Worm (Caenorhabditis elegans) whole organism, late embryonic: Measurements from ENCODE around the gene R160.14.

Experiments used
- C38D4.7 ChIP-seq: fragments of 200-800 bp; sonication (Bioruptor generic); optimal IDR thresholded peaks from 2 replicates; lab custom pipeline; 2018; ENCODE audit warnings: mild to moderate bottlenecking, missing genetic modification characterization, moderate library complexity, missing compliant biosample characterization
- F13H6.1 ChIP-seq: sonication (generic microtip); optimal IDR thresholded peaks from 2 replicates; lab custom pipeline; 2016; ENCODE audit warnings: missing genetic modification characterization, missing compliant biosample characterization
- K02D7.2 ChIP-seq: sonication (generic microtip); optimal IDR thresholded peaks from 2 replicates; lab custom pipeline; 2017; ENCODE audit warnings: mild to moderate bottlenecking, missing genetic modification characterization, missing compliant biosample characterization
- K09A11.1 ChIP-seq: sonication (generic microtip); optimal IDR thresholded peaks from 2 replicates; lab custom pipeline; 2017; ENCODE audit warnings: antibody characterized with exemption, mild to moderate bottlenecking, missing genetic modification characterization, missing compliant biosample characterization; ENCODE audit not compliant: insufficient read depth
- T23F11.4 ChIP-seq: fragments of 200-800 bp; sonication (Bioruptor generic); optimal IDR thresholded peaks from 2 replicates; lab custom pipeline; 2018; ENCODE audit warnings: mild to moderate bottlenecking, missing genetic modification characterization, missing compliant biosample characterization
- Y22D7AL.16 ChIP-seq: sonication (generic microtip); optimal IDR thresholded peaks from 2 replicates; lab custom pipeline; 2016; ENCODE audit warnings: missing genetic modification characterization, missing compliant biosample characterization
- ahr-1 ChIP-seq: sonication (generic microtip); optimal IDR thresholded peaks from 2 replicates; lab custom pipeline; 2016; ENCODE audit warnings: missing genetic modification characterization, missing compliant biosample characterization
- ama-1 ChIP-seq: fragments of 150-350 bp; optimal IDR thresholded peaks from 2 replicates; lab custom pipeline; 2014
- ceh-18 ChIP-seq: sonication (generic microtip); optimal IDR thresholded peaks from 2 replicates; lab custom pipeline; 2016; ENCODE audit warnings: missing genetic modification characterization, missing compliant biosample characterization
- ceh-19 ChIP-seq: fragments of 200-800 bp; sonication (Bioruptor generic); optimal IDR thresholded peaks from 2 replicates; lab custom pipeline; 2018; ENCODE audit warnings: mild to moderate bottlenecking, missing genetic modification characterization, missing compliant biosample characterization
- ceh-2 ChIP-seq: sonication (generic microtip); optimal IDR thresholded peaks from 2 replicates; lab custom pipeline; 2016; ENCODE audit warnings: missing genotype, missing genetic modification characterization, missing compliant biosample characterization
- ceh-24 ChIP-seq: sonication (generic microtip); optimal IDR thresholded peaks from 2 replicates; lab custom pipeline; 2016; ENCODE audit warnings: mild to moderate bottlenecking, missing genetic modification characterization, missing compliant biosample characterization
- ceh-30 ChIP-seq: fragments of 150-350 bp; optimal IDR thresholded peaks from 2 replicates; lab custom pipeline; 2014; ENCODE audit warnings: missing biosample characterization, missing genetic modification characterization
- ceh-31 ChIP-seq: sonication (generic microtip); optimal IDR thresholded peaks from 2 replicates; lab custom pipeline; 2016; ENCODE audit warnings: missing genetic modification characterization, missing compliant biosample characterization
- ceh-34 ChIP-seq: sonication (generic microtip); optimal IDR thresholded peaks from 2 replicates; lab custom pipeline; 2016; ENCODE audit warnings: mild to moderate bottlenecking, missing genetic modification characterization, missing compliant biosample characterization
- ceh-45 ChIP-seq: fragments of 200-800 bp; sonication (Bioruptor generic); IDR thresholded peaks from 2 replicates; pipeline ENCODE4 v1.3.6; 2022; ENCODE audit warnings: missing genetic modification reagents, missing genetic modification characterization, missing compliant biosample characterization
- ceh-48 ChIP-seq: sonication (generic microtip); optimal IDR thresholded peaks from 2 replicates; lab custom pipeline; 2016; ENCODE audit warnings: missing genetic modification characterization, inconsistent platforms, missing compliant biosample characterization
- ceh-9 ChIP-seq: sonication (generic microtip); optimal IDR thresholded peaks from 2 replicates; lab custom pipeline; 2016; ENCODE audit warnings: mild to moderate bottlenecking, missing genetic modification characterization, inconsistent platforms, missing compliant biosample characterization
- che-1 ChIP-seq: sonication (generic microtip); optimal IDR thresholded peaks from 2 replicates; lab custom pipeline; 2016; ENCODE audit warnings: mild to moderate bottlenecking, missing genetic modification characterization, missing compliant biosample characterization
- dmd-4 ChIP-seq: sonication (generic microtip); optimal IDR thresholded peaks from 2 replicates; lab custom pipeline; 2016; ENCODE audit warnings: borderline replicate concordance, missing genetic modification characterization, missing compliant biosample characterization
- elt-2 ChIP-seq: sonication (generic microtip); optimal IDR thresholded peaks from 2 replicates; lab custom pipeline; 2016; ENCODE audit warnings: missing genetic modification reagents, missing genetic modification characterization, missing compliant biosample characterization
- ets-4 ChIP-seq: sonication (generic microtip); optimal IDR thresholded peaks from 2 replicates; lab custom pipeline; 2016; ENCODE audit warnings: missing genetic modification characterization, missing compliant biosample characterization
- eyg-1 ChIP-seq: sonication (generic microtip); optimal IDR thresholded peaks from 2 replicates; lab custom pipeline; 2016; ENCODE audit warnings: missing genotype, missing genetic modification characterization, missing compliant biosample characterization
- fkh-6 ChIP-seq: sonication (generic microtip); optimal IDR thresholded peaks from 2 replicates; lab custom pipeline; 2016; ENCODE audit warnings: missing genetic modification characterization, missing compliant biosample characterization
- hlh-13 ChIP-seq: fragments of 200-800 bp; sonication (Bioruptor generic); optimal IDR thresholded peaks from 2 replicates; lab custom pipeline; 2018; ENCODE audit warnings: mild to moderate bottlenecking, missing genetic modification characterization, missing compliant biosample characterization
- hlh-30 ChIP-seq: sonication (generic microtip); optimal IDR thresholded peaks from 2 replicates; lab custom pipeline; 2017; ENCODE audit warnings: antibody characterized with exemption, missing genetic modification characterization, missing compliant biosample characterization; ENCODE audit not compliant: insufficient read depth
- hlh-6 ChIP-seq: sonication (generic microtip); optimal IDR thresholded peaks from 2 replicates; lab custom pipeline; 2016; ENCODE audit warnings: missing genotype, missing genetic modification characterization, missing compliant biosample characterization
- lim-6 ChIP-seq: sonication (generic microtip); optimal IDR thresholded peaks from 2 replicates; lab custom pipeline; 2016; ENCODE audit warnings: missing genetic modification characterization, missing compliant biosample characterization
- lin-11 ChIP-seq: fragments of 200-800 bp; sonication (Bioruptor generic); optimal IDR thresholded peaks from 2 replicates; lab custom pipeline; 2018; ENCODE audit warnings: mild to moderate bottlenecking, missing genetic modification characterization, missing compliant biosample characterization
- nfya-1 ChIP-seq: sonication (generic microtip); optimal IDR thresholded peaks from 2 replicates; lab custom pipeline; 2017; ENCODE audit warnings: missing genetic modification characterization, mild to moderate bottlenecking, missing compliant biosample characterization, antibody characterized with exemption, moderate library complexity
- nhr-11 ChIP-seq: fragments of 150-350 bp; optimal IDR thresholded peaks from 2 replicates; lab custom pipeline; 2014; ENCODE audit warnings: missing biosample characterization, missing genetic modification characterization
- nhr-232 ChIP-seq: sonication (generic microtip); optimal IDR thresholded peaks from 2 replicates; lab custom pipeline; 2016; ENCODE audit warnings: missing genetic modification characterization, missing compliant biosample characterization
- npax-4 ChIP-seq: sonication (generic microtip); optimal IDR thresholded peaks from 2 replicates; lab custom pipeline; 2016; ENCODE audit warnings: missing genetic modification characterization, missing compliant biosample characterization
- pha-2 ChIP-seq: sonication (generic microtip); optimal IDR thresholded peaks from 2 replicates; lab custom pipeline; 2017; ENCODE audit warnings: mild to moderate bottlenecking, missing genetic modification characterization, missing compliant biosample characterization
- pha-4 ChIP-seq: fragments of 150-350 bp; optimal IDR thresholded peaks from 2 replicates; lab custom pipeline; 2018; ENCODE audit warnings: missing biosample characterization, missing genetic modification reagents, missing genetic modification characterization
- ref-2 ChIP-seq: sonication (generic microtip); optimal IDR thresholded peaks from 2 replicates; lab custom pipeline; 2016; ENCODE audit warnings: missing genetic modification characterization, missing compliant biosample characterization
- sdc-2 ChIP-seq: sonication (generic microtip); optimal IDR thresholded peaks from 2 replicates; lab custom pipeline; 2016; ENCODE audit warnings: missing genotype, missing genetic modification characterization, missing compliant biosample characterization
- sox-2 ChIP-seq: fragments of 200-800 bp; sonication (Bioruptor generic); IDR thresholded peaks from 2 replicates; pipeline ENCODE4 v1.3.6; 2022; ENCODE audit warnings: missing genetic modification reagents, missing genetic modification characterization, missing compliant biosample characterization
- sox-4 ChIP-seq: sonication (generic microtip); optimal IDR thresholded peaks from 2 replicates; lab custom pipeline; 2017; ENCODE audit warnings: mild to moderate bottlenecking, missing genetic modification characterization, inconsistent platforms, missing compliant biosample characterization
- syd-9 ChIP-seq: sonication (generic microtip); optimal IDR thresholded peaks from 2 replicates; lab custom pipeline; 2016; ENCODE audit warnings: mild to moderate bottlenecking, missing genetic modification characterization, moderate library complexity, missing compliant biosample characterization
- tbx-2 ChIP-seq: sonication (generic microtip); optimal IDR thresholded peaks from 2 replicates; lab custom pipeline; 2016; ENCODE audit warnings: missing genetic modification characterization, missing compliant biosample characterization
- tbx-7 ChIP-seq: sonication (generic microtip); optimal IDR thresholded peaks from 2 replicates; lab custom pipeline; 2016; ENCODE audit warnings: missing genotype, missing genetic modification characterization, missing compliant biosample characterization
- ttx-3 ChIP-seq: sonication (generic microtip); optimal IDR thresholded peaks from 2 replicates; lab custom pipeline; 2016; ENCODE audit warnings: missing genetic modification reagents, missing genetic modification characterization, missing compliant biosample characterization
- unc-42 ChIP-seq: sonication (generic microtip); optimal IDR thresholded peaks from 2 replicates; lab custom pipeline; 2016; ENCODE audit warnings: missing genotype, missing genetic modification characterization, missing compliant biosample characterization
- unc-55 ChIP-seq: sonication (generic microtip); optimal IDR thresholded peaks from 2 replicates; lab custom pipeline; 2017; ENCODE audit warnings: missing biosample characterization, missing genetic modification reagents, missing genetic modification characterization
- unc-86 ChIP-seq: sonication (generic microtip); optimal IDR thresholded peaks from 2 replicates; lab custom pipeline; 2016; ENCODE audit warnings: missing genetic modification characterization, missing compliant biosample characterization
- zip-5 ChIP-seq: sonication (generic microtip); optimal IDR thresholded peaks from 2 replicates; lab custom pipeline; 2016; ENCODE audit warnings: missing genetic modification characterization, missing compliant biosample characterization
- ztf-16 ChIP-seq: sonication (generic microtip); optimal IDR thresholded peaks from 2 replicates; lab custom pipeline; 2017; ENCODE audit warnings: missing genetic modification characterization, missing compliant biosample characterization

Gene R160.14

DNA sequence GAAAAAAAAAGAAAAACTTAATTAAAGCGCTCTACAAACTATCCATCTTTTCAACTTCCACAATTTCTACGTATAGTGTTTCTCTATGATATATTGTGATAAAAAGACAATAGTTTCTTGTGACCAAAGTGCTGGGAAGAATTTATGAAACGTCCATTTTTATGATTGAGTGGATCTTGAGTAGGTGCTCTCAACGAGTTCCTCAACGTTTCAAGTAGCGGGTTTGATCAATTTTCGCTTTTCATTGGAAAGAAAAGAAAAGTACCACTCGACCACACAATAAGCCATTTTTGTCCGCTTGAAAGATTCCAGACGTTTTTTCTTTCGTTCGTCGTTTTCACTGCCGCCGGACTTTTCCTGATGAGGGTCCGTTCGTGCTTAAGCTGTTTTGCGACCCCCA is 25.6 kb upstream of the R160.14 start:
- TF ChIP-seq tbx-2 (no peak), ets-4 (tag; lab: Kevin White, UChicago) (no peak), ceh-24 (no peak), ceh-48 (no peak)
- TF ChIP-seq, all 69 proteins: peak for 0

DNA sequence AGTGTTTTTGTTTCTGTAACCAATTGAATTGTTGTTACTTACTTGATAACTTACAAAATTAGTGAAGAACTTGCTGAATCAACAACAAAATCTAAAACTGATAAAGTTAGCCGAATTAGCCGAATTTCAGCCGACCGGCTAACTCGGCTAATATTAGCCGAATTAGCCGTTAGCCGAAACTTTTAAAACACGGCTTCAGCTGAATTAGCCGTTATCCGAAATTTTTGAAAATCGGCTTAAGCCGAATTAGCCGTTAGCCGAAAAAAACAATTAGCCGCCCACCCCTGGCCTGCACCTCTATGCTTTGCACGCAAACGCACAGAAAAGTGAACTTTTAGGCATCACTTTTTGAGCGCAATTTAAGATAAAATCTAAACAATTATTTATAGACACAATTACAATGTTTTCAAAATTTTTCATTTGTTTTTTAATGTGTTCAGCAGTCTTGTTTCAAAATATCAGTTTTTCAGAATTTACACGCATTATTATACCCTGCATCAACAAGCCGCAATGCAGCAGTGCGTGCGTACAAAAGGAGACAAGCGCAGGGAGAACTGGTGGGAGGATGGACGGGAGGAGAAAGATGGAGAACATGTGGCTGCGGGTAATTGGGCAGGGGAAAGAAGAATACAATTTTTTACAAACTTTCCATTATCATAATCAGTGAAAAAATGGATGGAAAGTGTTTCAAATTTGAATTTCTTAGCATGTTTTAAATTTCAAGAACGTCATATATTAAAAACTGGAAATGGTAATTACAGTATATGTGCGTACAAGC is 23.4 kb upstream of the R160.14 start:
- TF ChIP-seq T23F11.4, result no peak
- TF ChIP-seq unc-86 (tag; lab: Kevin White, UChicago), result peak; percentile 8
- peak; percentile 41 for TF ChIP-seq ets-4 (tag; lab: Kevin White, UChicago)
- TF ChIP-seq zip-5 (tag; lab: Kevin White, UChicago), result no peak
- no peak for TF ChIP-seq ama-1 (lab: Kevin White, UChicago)
- no peak for TF ChIP-seq lim-6 (tag; lab: Kevin White, UChicago)
- TF ChIP-seq nhr-11 (tag; lab: Kevin White, UChicago), result no peak
- TF ChIP-seq ceh-31, result peak; percentile 74
- TF ChIP-seq ahr-1 (tag; lab: Kevin White, UChicago), result no peak
- TF ChIP-seq nfya-1 (tag; lab: Kevin White, UChicago), result peak; percentile 58
- no peak for TF ChIP-seq K02D7.2
- no peak for TF ChIP-seq nhr-232
- no peak for TF ChIP-seq ttx-3
- peak; percentile 61 for TF ChIP-seq ceh-18 (tag; lab: Kevin White, UChicago)
- no peak for TF ChIP-seq dmd-4
- no peak for TF ChIP-seq fkh-6 (tag; lab: Kevin White, UChicago)
- no peak for TF ChIP-seq Y22D7AL.16 (tag; lab: Kevin White, UChicago)
- TF ChIP-seq hlh-30 (tag; lab: Kevin White, UChicago), result no peak
- no peak for TF ChIP-seq che-1 (tag; lab: Kevin White, UChicago)
- TF ChIP-seq F13H6.1, result no peak
- TF ChIP-seq eyg-1, result no peak
- no peak for TF ChIP-seq pha-4 (tag; lab: Kevin White, UChicago)
- TF ChIP-seq ceh-19 (GFP tag; lab: Kevin White, UChicago), result no peak
- no peak for TF ChIP-seq ceh-30
- no peak for TF ChIP-seq syd-9 (tag; lab: Kevin White, UChicago)
- peak; percentile 37 for TF ChIP-seq sox-2 (GFP tag; lab: Robert Waterston, UW)
- no peak for TF ChIP-seq tbx-7 (tag; lab: Kevin White, UChicago)
- peak; percentile 83 for TF ChIP-seq K09A11.1 (tag; lab: Kevin White, UChicago)
- TF ChIP-seq unc-42 (tag; lab: Kevin White, UChicago), result peak; percentile 6
- no peak for TF ChIP-seq hlh-6 (tag; lab: Kevin White, UChicago)
- TF ChIP-seq lin-11 (tag; lab: Kevin White, UChicago), result no peak
- TF ChIP-seq npax-4 (tag; lab: Kevin White, UChicago), result no peak
- peak; percentile 33 for TF ChIP-seq ceh-34 (tag; lab: Kevin White, UChicago)
- TF ChIP-seq ref-2 (tag; lab: Kevin White, UChicago), result peak; percentile 33
- no peak for TF ChIP-seq unc-55 (GFP tag; lab: Kevin White, UChicago)
- TF ChIP-seq sdc-2, result peak; percentile 98
- TF ChIP-seq ztf-16, result no peak
- TF ChIP-seq tbx-2, result peak; percentile 33
- no peak for TF ChIP-seq C38D4.7 (GFP tag; lab: Kevin White, UChicago)
- no peak for TF ChIP-seq hlh-13 (GFP tag; lab: Kevin White, UChicago)
- TF ChIP-seq pha-2, result no peak
- no peak for TF ChIP-seq elt-2
- TF ChIP-seq ceh-2 (tag; lab: Kevin White, UChicago), result no peak
- TF ChIP-seq ceh-45 (GFP tag; lab: Robert Waterston, UW), result no peak
- no peak for TF ChIP-seq ceh-9 (tag; lab: Kevin White, UChicago)
- no peak for TF ChIP-seq ceh-24
- no peak for TF ChIP-seq sox-4 (tag; lab: Kevin White, UChicago)
- TF ChIP-seq, all 69 proteins: peak for 12
